Fruit fly (Drosophila melanogaster) S2 (cell line): ENCODE results near the gene CG18788.

Source experiments
- CG8478 ChIP-seq: fragments of >200 bp; optimal IDR thresholded peaks from 2 replicates; lab custom pipeline; 2018
- CTCF ChIP-seq, 2 experiments: fragments of >200 bp; optimal IDR thresholded peaks; 2 replicates each; lab custom pipeline; 2018

DNA sequence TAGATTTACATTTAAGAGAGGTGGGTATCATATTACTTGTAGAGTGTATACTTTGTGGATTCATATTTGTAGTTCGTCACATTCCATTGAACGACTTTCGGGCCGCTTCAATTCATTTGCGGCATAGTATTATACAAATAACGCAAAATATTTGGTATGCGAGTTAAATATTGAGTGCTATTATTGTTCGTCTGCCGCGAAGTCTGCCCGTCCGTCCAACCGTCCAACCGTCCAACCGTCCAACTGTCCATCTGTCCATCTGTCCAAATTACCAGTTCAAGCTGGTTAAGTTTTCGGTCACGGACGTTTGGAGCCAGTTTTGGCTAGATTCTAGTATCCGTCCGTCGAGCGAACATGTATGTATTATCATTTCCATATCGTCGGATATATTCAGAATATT, 9.9 kb upstream of the CG18788 start:
- no peak for TF ChIP-seq CG8478 (lab: Kevin White, UChicago)
- TF ChIP-seq CTCF (optimal IDR thresholded peaks at IDR 0.05; lab: Kevin White, UChicago), result no peak
